Worm (Caenorhabditis elegans) whole organism, young adult: ENCODE measurements around the gene his-71.

Experiments used
- B0019.2 ChIP-seq: fragments of 200-800 bp; sonication (Bioruptor generic); conservative IDR thresholded peaks from 2 replicates; pipeline ENCODE4 v1.3.6; 2022; ENCODE audit warnings: missing genetic modification reagents, missing genetic modification characterization, missing compliant biosample characterization
- B0035.1 ChIP-seq: sonication (generic microtip); optimal IDR thresholded peaks from 2 replicates; lab custom pipeline; 2016; ENCODE audit warnings: missing genetic modification characterization, mild to moderate bottlenecking, missing compliant biosample characterization, missing genotype, missing genetic modification reagents
- B0336.3 ChIP-seq: fragments of 200-800 bp; sonication (Bioruptor generic); IDR thresholded peaks from 2 replicates; pipeline ENCODE4 v1.3.6; 2022; ENCODE audit warnings: missing genetic modification characterization, missing compliant biosample characterization
- C17E4.6 ChIP-seq: fragments of 200-800 bp; sonication (Bioruptor generic); IDR thresholded peaks from 2 replicates; pipeline ENCODE4 v1.3.6; 2022; ENCODE audit warnings: missing genetic modification reagents, missing genetic modification characterization, missing compliant biosample characterization
- F37B4.10 ChIP-seq: fragments of 200-800 bp; sonication (Bioruptor generic); IDR thresholded peaks from 2 replicates; pipeline ENCODE4 v1.3.6; 2022; ENCODE audit warnings: missing genetic modification characterization, missing compliant biosample characterization
- F39B2.1 ChIP-seq: fragments of 200-800 bp; sonication (Bioruptor generic); IDR thresholded peaks from 2 replicates; pipeline ENCODE4 v1.3.6; 2022; ENCODE audit warnings: missing genetic modification reagents, missing genetic modification characterization, missing compliant biosample characterization
- F57A8.1 ChIP-seq: fragments of 200-800 bp; sonication (Bioruptor generic); optimal IDR thresholded peaks from 2 replicates; lab custom pipeline; 2018; ENCODE audit warnings: mild to moderate bottlenecking, missing genetic modification characterization, moderate library complexity, missing compliant biosample characterization
- F57C9.4 ChIP-seq: sonication (generic microtip); optimal IDR thresholded peaks from 2 replicates; lab custom pipeline; 2017; ENCODE audit warnings: mild to moderate bottlenecking, missing genetic modification characterization, missing compliant biosample characterization
- K11D2.4 ChIP-seq: fragments of 200-800 bp; sonication (Bioruptor generic); IDR thresholded peaks from 2 replicates; pipeline ENCODE4 v1.3.6; 2022; ENCODE audit warnings: missing genetic modification reagents, missing genetic modification characterization, missing compliant biosample characterization
- K12H6.12 ChIP-seq: fragments of 200-800 bp; sonication (Bioruptor generic); optimal IDR thresholded peaks from 2 replicates; lab custom pipeline; 2018; ENCODE audit warnings: mild to moderate bottlenecking, missing genetic modification characterization, missing compliant biosample characterization
- Y53G8AR.9 ChIP-seq: fragments of 200-800 bp; sonication (Bioruptor generic); conservative IDR thresholded peaks from 2 replicates; pipeline ENCODE4 v1.3.6; 2022; ENCODE audit warnings: missing genetic modification reagents, missing genetic modification characterization, missing compliant biosample characterization
- ceh-40 ChIP-seq: fragments of 200-800 bp; sonication (Bioruptor generic); IDR thresholded peaks from 2 replicates; pipeline ENCODE4 v1.3.6; 2022; ENCODE audit warnings: missing genetic modification characterization, missing compliant biosample characterization
- ceh-58 ChIP-seq: fragments of 200-800 bp; sonication (Bioruptor generic); IDR thresholded peaks from 2 replicates; pipeline ENCODE4 v1.3.6; 2022; ENCODE audit warnings: missing genetic modification characterization, missing compliant biosample characterization
- dpl-1 ChIP-seq: fragments of 150-350 bp; optimal IDR thresholded peaks from 2 replicates; lab custom pipeline; 2014; ENCODE audit warnings: missing biosample characterization, missing genetic modification reagents, missing genetic modification characterization
- egl-44 ChIP-seq: fragments of 200-800 bp; sonication (Bioruptor generic); IDR thresholded peaks from 2 replicates; pipeline ENCODE4 v1.3.6; 2022; ENCODE audit warnings: missing genetic modification reagents, missing genetic modification characterization, missing compliant biosample characterization
- egrh-3 ChIP-seq: fragments of 200-800 bp; sonication (Bioruptor generic); IDR thresholded peaks from 2 replicates; pipeline ENCODE4 v1.3.6; 2022; ENCODE audit warnings: missing genetic modification reagents, missing genetic modification characterization, missing compliant biosample characterization
- ets-4 ChIP-seq: fragments of 200-800 bp; sonication (Bioruptor generic); optimal IDR thresholded peaks from 2 replicates; lab custom pipeline; 2018; ENCODE audit warnings: mild to moderate bottlenecking, missing genetic modification characterization, missing compliant biosample characterization
- hsf-1 ChIP-seq: fragments of 200-800 bp; sonication (Bioruptor generic); IDR thresholded peaks from 2 replicates; pipeline ENCODE4 v1.3.6; 2022; ENCODE audit warnings: missing genetic modification reagents, missing genetic modification characterization, missing compliant biosample characterization
- let-607 ChIP-seq, 2 experiments: fragments of 200-800 bp in 1 of 2; sonication (Bioruptor generic) in 1 of 2; sonication (generic microtip) in 1 of 2; optimal IDR thresholded peaks; 2 replicates each; lab custom pipeline; 2016 to 2018; ENCODE audit warnings: mild to moderate bottlenecking in 2 of 2, missing compliant biosample characterization in 2 of 2, missing genetic modification characterization in 2 of 2, moderate library complexity in 2 of 2, missing genotype in 1 of 2
- lin-26 ChIP-seq: fragments of 200-800 bp; sonication (Bioruptor generic); IDR thresholded peaks from 2 replicates; pipeline ENCODE4 v1.3.6; 2022; ENCODE audit warnings: missing genetic modification reagents, missing genetic modification characterization, missing compliant biosample characterization
- lin-54 ChIP-seq: fragments of 200-800 bp; sonication (Bioruptor generic); optimal IDR thresholded peaks from 2 replicates; lab custom pipeline; 2018; ENCODE audit warnings: mild to moderate bottlenecking, missing genetic modification characterization, missing compliant biosample characterization
- lir-1 ChIP-seq: fragments of 200-800 bp; sonication (Bioruptor generic); conservative IDR thresholded peaks from 2 replicates; pipeline ENCODE4 v1.3.6; 2022; ENCODE audit warnings: missing genetic modification reagents, missing genetic modification characterization, missing compliant biosample characterization
- lsl-1 ChIP-seq: fragments of 200-800 bp; sonication (Bioruptor generic); optimal IDR thresholded peaks from 2 replicates; lab custom pipeline; 2018; ENCODE audit warnings: mild to moderate bottlenecking, missing genetic modification characterization, moderate library complexity, missing compliant biosample characterization
- mcd-1 ChIP-seq: fragments of 200-800 bp; sonication (Bioruptor generic); IDR thresholded peaks from 2 replicates; pipeline ENCODE4 v1.3.6; 2022; ENCODE audit warnings: missing genetic modification reagents, missing genetic modification characterization, missing compliant biosample characterization
- mel-28 ChIP-seq: sonication (generic microtip); optimal IDR thresholded peaks from 2 replicates; lab custom pipeline; 2016; ENCODE audit warnings: borderline replicate concordance, mild to moderate bottlenecking, missing genetic modification characterization, missing compliant biosample characterization
- mes-4 ChIP-seq: sonication (generic microtip); optimal IDR thresholded peaks from 2 replicates; lab custom pipeline; 2016; ENCODE audit warnings: missing genotype, missing genetic modification characterization, missing compliant biosample characterization
- mxl-1 ChIP-seq: sonication (generic microtip); optimal IDR thresholded peaks from 2 replicates; lab custom pipeline; 2016; ENCODE audit warnings: missing genetic modification characterization, missing compliant biosample characterization
- nhr-90 ChIP-seq: sonication (generic microtip); optimal IDR thresholded peaks from 2 replicates; lab custom pipeline; 2016; ENCODE audit warnings: missing genotype, mild to moderate bottlenecking, missing genetic modification characterization, missing compliant biosample characterization
- pbrm-1 ChIP-seq: fragments of 200-800 bp; sonication (Bioruptor generic); IDR thresholded peaks from 2 replicates; pipeline ENCODE4 v1.3.6; 2022; ENCODE audit warnings: missing genetic modification reagents, missing genetic modification characterization, missing compliant biosample characterization
- pha-4 ChIP-seq: fragments of 150-350 bp; sonication (generic microtip); optimal IDR thresholded peaks from 2 replicates; lab custom pipeline; 2014; ENCODE audit warnings: missing biosample characterization, missing genetic modification reagents, missing genetic modification characterization
- sea-2 ChIP-seq: fragments of 200-800 bp; sonication (Bioruptor generic); IDR thresholded peaks from 2 replicates; pipeline ENCODE4 v1.3.6; 2022; ENCODE audit warnings: missing genetic modification characterization, missing compliant biosample characterization
- tlf-1 ChIP-seq: fragments of 200-800 bp; sonication (Bioruptor generic); optimal IDR thresholded peaks from 2 replicates; lab custom pipeline; 2018; ENCODE audit warnings: mild to moderate bottlenecking, missing genetic modification characterization, missing compliant biosample characterization
- unc-130 ChIP-seq: sonication (generic microtip); optimal IDR thresholded peaks from 2 replicates; lab custom pipeline; 2016; ENCODE audit warnings: missing genetic modification reagents, missing genetic modification characterization, missing compliant biosample characterization
- zfh-2 ChIP-seq: fragments of 200-800 bp; sonication (Bioruptor generic); conservative IDR thresholded peaks from 2 replicates; pipeline ENCODE4 v1.3.6; 2022; ENCODE audit warnings: missing genetic modification reagents, missing genetic modification characterization, missing compliant biosample characterization
- ztf-6 ChIP-seq: fragments of 200-800 bp; sonication (Bioruptor generic); IDR thresholded peaks from 2 replicates; pipeline ENCODE4 v1.3.6; 2022; ENCODE audit warnings: missing genetic modification reagents, missing genetic modification characterization, missing compliant biosample characterization

Gene his-71

ce11 chrX:7985495-7986029 lies 3.7 kb upstream of the his-71 start, which contains the start of gene F45E1.4:
Gene F45E1.4 (plus strand): TSS chrX:7985979.
- TF ChIP-seq mel-28 (no peak), unc-130 (GFP tag; lab: Kevin White, UChicago) (no peak), C17E4.6 (GFP tag; lab: Robert Waterston, UW) (no peak), hsf-1 (GFP tag; lab: Robert Waterston, UW) (0 out of 2 replicates have a peak, but pooled peaks have one; percentile 19), mcd-1 (GFP tag; lab: Robert Waterston, UW) (no peak), B0019.2 (GFP tag; lab: Robert Waterston, UW) (no peak), ceh-58 (no peak), nhr-90 (tag; lab: Kevin White, UChicago) (no peak)

ce11 chrX:7984742-7985141 lies 2.9 kb upstream of the his-71 start:
- TF ChIP-seq lsl-1 (GFP tag; lab: Kevin White, UChicago) (no peak), ceh-40 (GFP tag; lab: Robert Waterston, UW) (no peak), B0336.3 (GFP tag; lab: Robert Waterston, UW) (no peak), B0035.1 (tag; lab: Kevin White, UChicago) (no peak)

- TF ChIP-seq ztf-6 (GFP tag; lab: Robert Waterston, UW) (no peak), egrh-3 (no peak), pbrm-1 (GFP tag; lab: Robert Waterston, UW) (no peak), K11D2.4 (GFP tag; lab: Robert Waterston, UW) (no peak), F57C9.4 (tag; lab: Kevin White, UChicago) (no peak), mes-4 (no peak), egl-44 (GFP tag; lab: Robert Waterston, UW) (no peak), F39B2.1 (GFP tag; lab: Robert Waterston, UW) (no peak)
Measured at ce11 chrX:7977452-7977851, 4.4 kb downstream of the his-71 start.

- no peak for TF ChIP-seq lin-54 (GFP tag; lab: Kevin White, UChicago)
- no peak for TF ChIP-seq F57C9.4 (tag; lab: Kevin White, UChicago)
- TF ChIP-seq K12H6.12 (tag; lab: Kevin White, UChicago), result no peak
- TF ChIP-seq F37B4.10, result no peak
- no peak for TF ChIP-seq Y53G8AR.9 (GFP tag; lab: Robert Waterston, UW)
- TF ChIP-seq let-607 (tag; optimal IDR thresholded peaks at IDR 0.05; lab: Kevin White, UChicago), result no peak
- no peak for TF ChIP-seq lin-26 (GFP tag; lab: Robert Waterston, UW)
- TF ChIP-seq lsl-1 (GFP tag; lab: Kevin White, UChicago), result no peak
Measured at ce11 chrX:7976400-7976799, 5.5 kb downstream of the his-71 start, which contains the start of gene F45E1.5. Gene F45E1.5 (plus strand): TSS chrX:7976700.

- no peak for TF ChIP-seq mxl-1
- TF ChIP-seq pha-4 (tag; lab: Kevin White, UChicago), result no peak
- no peak for TF ChIP-seq sea-2
- TF ChIP-seq lir-1 (GFP tag; lab: Robert Waterston, UW), result no peak
- TF ChIP-seq tlf-1 (GFP tag; lab: Kevin White, UChicago), result no peak
- TF ChIP-seq F57A8.1 (GFP tag; lab: Kevin White, UChicago), result no peak
- no peak for TF ChIP-seq ets-4 (GFP tag; lab: Kevin White, UChicago)
- no peak for TF ChIP-seq let-607 (tag; optimal IDR thresholded peaks at IDR 0.05; lab: Kevin White, UChicago)
- no peak for TF ChIP-seq zfh-2 (GFP tag; lab: Robert Waterston, UW)
- TF ChIP-seq dpl-1 (GFP tag; lab: Kevin White, UChicago), result no peak
- TF ChIP-seq lin-26 (GFP tag; lab: Robert Waterston, UW), result no peak
Measured at ce11 chrX:7975741-7976140, 6.1 kb downstream of the his-71 start.
